Fruit fly (Drosophila melanogaster): ENCODE data around the gene PH4alphaSG1.

dm6 chr3R:30476367-30476766 lies 29.1 kb downstream of the PH4alphaSG1 start, which contains the start of gene spdo:
- TF ChIP-seq CrebA (GFP tag; optimal IDR thresholded peaks at IDR 0.05; ENCODE audit: borderline replicate concordance) = no peak
- no peak for TF ChIP-seq Myc (optimal IDR thresholded peaks at IDR 0.05)
- TF ChIP-seq h (GFP tag; optimal IDR thresholded peaks at IDR 0.05) = no peak
- TF ChIP-seq brk (GFP tag; optimal IDR thresholded peaks at IDR 0.05) = no peak
- no peak for TF ChIP-seq lola (GFP tag; optimal IDR thresholded peaks at IDR 0.05)
- no peak for TF ChIP-seq Vsx2 (GFP tag; optimal IDR thresholded peaks at IDR 0.05; ENCODE audit: partially characterized antibody)

Data from whole organism, wandering third instar larva.